Worm (Caenorhabditis elegans): ENCODE results near the gene nlp-25.

- TF ChIP-seq W03F9.2 (tag; optimal IDR thresholded peaks at IDR 0.05) = no peak
- TF ChIP-seq dao-5 (tag; optimal IDR thresholded peaks at IDR 0.05) = no peak
These were observed 40.9 kb upstream of the nlp-25 start, which contains the start of gene kcnl-1 for ce11 chrV:19565082-19565481.

Data from whole organism, L4/young adult.